Worm (Caenorhabditis elegans) whole organism, L1 larva: ENCODE results near the gene F37C12.21.

Source experiments
- C16A3.4 ChIP-seq: fragments of 150-350 bp; optimal IDR thresholded peaks from 2 replicates; lab custom pipeline; 2014; ENCODE audit warnings: missing biosample characterization, missing genetic modification characterization
- F16B12.6 ChIP-seq: fragments of 150-350 bp; optimal IDR thresholded peaks from 2 replicates; lab custom pipeline; 2014; ENCODE audit warnings: missing biosample characterization, missing genetic modification characterization
- Y116A8C.19 ChIP-seq: sonication (generic microtip); optimal IDR thresholded peaks from 2 replicates; lab custom pipeline; 2016; ENCODE audit warnings: missing compliant biosample characterization, missing genetic modification characterization, borderline replicate concordance
- aha-1 ChIP-seq: fragments of 150-350 bp; optimal IDR thresholded peaks from 2 replicates; lab custom pipeline; 2014; ENCODE audit warnings: missing biosample characterization, missing genetic modification characterization
- alr-1 ChIP-seq: fragments of 200-800 bp; sonication (Bioruptor generic); optimal IDR thresholded peaks from 2 replicates; lab custom pipeline; 2018; ENCODE audit warnings: borderline replicate concordance, mild to moderate bottlenecking, missing genetic modification characterization, missing compliant biosample characterization
- ama-1 ChIP-seq: fragments of 150-350 bp; optimal IDR thresholded peaks from 2 replicates; lab custom pipeline; 2014
- blmp-1 ChIP-seq: fragments of 150-350 bp; optimal IDR thresholded peaks from 2 replicates; lab custom pipeline; 2014; ENCODE audit warnings: missing biosample characterization, missing genetic modification characterization
- ceh-88 ChIP-seq: fragments of 200-800 bp; sonication (Bioruptor generic); IDR thresholded peaks from 2 replicates; pipeline ENCODE4 v1.3.6; 2022; ENCODE audit warnings: missing genetic modification characterization, missing compliant biosample characterization
- ces-1 ChIP-seq: fragments of 150-350 bp; optimal IDR thresholded peaks from 2 replicates; lab custom pipeline; 2014; ENCODE audit warnings: missing biosample characterization, missing genetic modification reagents, missing genetic modification characterization
- efl-3 ChIP-seq: fragments of 200-800 bp; sonication (Bioruptor generic); optimal IDR thresholded peaks from 2 replicates; lab custom pipeline; 2018; ENCODE audit warnings: mild to moderate bottlenecking, missing genetic modification characterization, missing compliant biosample characterization
- egl-27 ChIP-seq, 2 experiments: fragments of 150-350 bp in 1 of 2; sonication (generic microtip); optimal IDR thresholded peaks; 3 replicates each; lab custom pipeline; 2017 to 2018; ENCODE audit warnings: missing biosample characterization in 2 of 2, missing genetic modification characterization in 2 of 2, missing genetic modification reagents in 2 of 2
- elt-2 ChIP-seq: sonication (generic microtip); optimal IDR thresholded peaks from 2 replicates; lab custom pipeline; 2016; ENCODE audit warnings: missing genetic modification characterization, mild to moderate bottlenecking, inconsistent platforms, missing compliant biosample characterization, missing genetic modification reagents
- elt-3 ChIP-seq, 6 experiments: fragments of 150-350 bp in 1 of 6; sonication (generic microtip); optimal IDR thresholded peaks; 2 replicates each; lab custom pipeline; 2017 to 2018; ENCODE audit warnings: missing biosample characterization in 6 of 6, missing genetic modification characterization in 6 of 6, inconsistent platforms in 1 of 6
- ets-5 ChIP-seq: fragments of 200-800 bp; sonication (Bioruptor generic); IDR thresholded peaks from 2 replicates; pipeline ENCODE4 v1.3.6; 2022; ENCODE audit warnings: missing genetic modification characterization, missing compliant biosample characterization
- fkh-10 ChIP-seq: sonication (generic microtip); optimal IDR thresholded peaks from 2 replicates; lab custom pipeline; 2017; ENCODE audit warnings: missing biosample characterization, missing genetic modification reagents, missing genetic modification characterization
- fkh-4 ChIP-seq: sonication (generic microtip); optimal IDR thresholded peaks from 2 replicates; lab custom pipeline; 2016; ENCODE audit warnings: missing compliant biosample characterization, missing genetic modification characterization, borderline replicate concordance
- fkh-8 ChIP-seq: sonication (generic microtip); optimal IDR thresholded peaks from 2 replicates; lab custom pipeline; 2016; ENCODE audit warnings: mild to moderate bottlenecking, missing genetic modification characterization, missing compliant biosample characterization
- fos-1 ChIP-seq: fragments of 150-350 bp; optimal IDR thresholded peaks from 2 replicates; lab custom pipeline; 2014; ENCODE audit warnings: missing biosample characterization, missing genetic modification characterization
- hlh-4 ChIP-seq: sonication (generic microtip); optimal IDR thresholded peaks from 2 replicates; lab custom pipeline; 2016; ENCODE audit warnings: mild to moderate bottlenecking, missing genetic modification characterization, missing compliant biosample characterization
- hpl-2 ChIP-seq: fragments of 150-350 bp; optimal IDR thresholded peaks from 2 replicates; lab custom pipeline; 2014; ENCODE audit warnings: missing biosample characterization, missing genetic modification reagents, missing genetic modification characterization
- lin-13 ChIP-seq: fragments of 150-350 bp; optimal IDR thresholded peaks from 2 replicates; lab custom pipeline; 2014; ENCODE audit warnings: missing biosample characterization, missing genetic modification reagents, missing genetic modification characterization
- lin-14 ChIP-seq: fragments of 200-800 bp; sonication (Bioruptor generic); optimal IDR thresholded peaks from 2 replicates; lab custom pipeline; 2018; ENCODE audit warnings: mild to moderate bottlenecking, missing genetic modification characterization, moderate library complexity, missing compliant biosample characterization
- lin-15B ChIP-seq: fragments of 150-350 bp; sonication (generic microtip); optimal IDR thresholded peaks from 3 replicates; lab custom pipeline; 2014; ENCODE audit warnings: missing biosample characterization, missing genetic modification characterization
- lin-35 ChIP-seq, 2 experiments: fragments of 150-350 bp; optimal IDR thresholded peaks; 2 replicates each; lab custom pipeline; 2014; ENCODE audit warnings: missing biosample characterization in 2 of 2, missing genetic modification characterization in 2 of 2, missing genetic modification reagents in 2 of 2
- lir-3 ChIP-seq: sonication (generic microtip); optimal IDR thresholded peaks from 2 replicates; lab custom pipeline; 2016; ENCODE audit warnings: mild to moderate bottlenecking, missing genetic modification characterization, moderate library complexity, missing compliant biosample characterization; ENCODE audit not compliant: poor library complexity
- lsy-2 ChIP-seq, 2 experiments: fragments of 150-350 bp; optimal IDR thresholded peaks; 2 replicates each; lab custom pipeline; 2014; ENCODE audit warnings: missing biosample characterization in 2 of 2, missing genetic modification characterization in 2 of 2
- mab-9 ChIP-seq: fragments of 200-800 bp; sonication (Bioruptor generic); IDR thresholded peaks from 2 replicates; pipeline ENCODE4 v1.3.6; 2022; ENCODE audit warnings: missing genetic modification reagents, missing genetic modification characterization, missing compliant biosample characterization
- mef-2 ChIP-seq: fragments of 150-350 bp; optimal IDR thresholded peaks from 2 replicates; lab custom pipeline; 2014; ENCODE audit warnings: missing biosample characterization, missing genetic modification characterization
- nhr-11 ChIP-seq: fragments of 150-350 bp; optimal IDR thresholded peaks from 2 replicates; lab custom pipeline; 2014; ENCODE audit warnings: missing biosample characterization, missing genetic modification characterization
- nhr-19 ChIP-seq: fragments of 200-800 bp; sonication (Bioruptor generic); conservative IDR thresholded peaks from 2 replicates; pipeline ENCODE4 v1.3.6; 2022; ENCODE audit warnings: missing genetic modification characterization, missing compliant biosample characterization
- nhr-20 ChIP-seq: sonication (generic microtip); optimal IDR thresholded peaks from 2 replicates; lab custom pipeline; 2016; ENCODE audit warnings: mild to moderate bottlenecking, missing genetic modification characterization, missing compliant biosample characterization
- nhr-237 ChIP-seq: fragments of 150-350 bp; optimal IDR thresholded peaks from 2 replicates; lab custom pipeline; 2014; ENCODE audit warnings: missing biosample characterization, missing genetic modification characterization
- nhr-28 ChIP-seq: fragments of 150-350 bp; optimal IDR thresholded peaks from 2 replicates; lab custom pipeline; 2014; ENCODE audit warnings: missing biosample characterization, missing genetic modification characterization
- nhr-47 ChIP-seq: sonication (generic microtip); optimal IDR thresholded peaks from 2 replicates; lab custom pipeline; 2016; ENCODE audit warnings: mild to moderate bottlenecking, missing genetic modification characterization, moderate library complexity, missing compliant biosample characterization
- nhr-71 ChIP-seq: sonication (generic microtip); optimal IDR thresholded peaks from 2 replicates; lab custom pipeline; 2016; ENCODE audit warnings: mild to moderate bottlenecking, missing genetic modification characterization, moderate library complexity, missing compliant biosample characterization
- nhr-84 ChIP-seq: sonication (generic microtip); optimal IDR thresholded peaks from 2 replicates; lab custom pipeline; 2017; ENCODE audit warnings: missing biosample characterization, missing genetic modification characterization
- nhr-90 ChIP-seq: sonication (generic microtip); optimal IDR thresholded peaks from 2 replicates; lab custom pipeline; 2016; ENCODE audit warnings: mild to moderate bottlenecking, missing genetic modification characterization, missing compliant biosample characterization; ENCODE audit not compliant: poor library complexity
- pax-3 ChIP-seq: fragments of 200-800 bp; sonication (Bioruptor generic); optimal IDR thresholded peaks from 2 replicates; lab custom pipeline; 2018; ENCODE audit warnings: mild to moderate bottlenecking, missing genetic modification characterization, moderate library complexity, missing compliant biosample characterization
- pqm-1 ChIP-seq: sonication (generic microtip); optimal IDR thresholded peaks from 3 replicates; lab custom pipeline; 2017; ENCODE audit warnings: missing biosample characterization, missing genetic modification characterization
- rnt-1 ChIP-seq: sonication (generic microtip); optimal IDR thresholded peaks from 2 replicates; lab custom pipeline; 2016; ENCODE audit warnings: mild to moderate bottlenecking, missing genetic modification characterization, moderate library complexity, missing compliant biosample characterization
- skn-1 ChIP-seq: fragments of 150-350 bp; optimal IDR thresholded peaks from 2 replicates; lab custom pipeline; 2014; ENCODE audit warnings: missing biosample characterization, missing genetic modification characterization
- sptf-1 ChIP-seq: fragments of 150-350 bp; optimal IDR thresholded peaks from 2 replicates; lab custom pipeline; 2014; ENCODE audit warnings: missing biosample characterization, missing genetic modification characterization
- sup-37 ChIP-seq: fragments of 200-800 bp; sonication (Bioruptor generic); optimal IDR thresholded peaks from 2 replicates; lab custom pipeline; 2018; ENCODE audit warnings: mild to moderate bottlenecking, missing genetic modification characterization, missing compliant biosample characterization
- unc-130 ChIP-seq: fragments of 150-350 bp; optimal IDR thresholded peaks from 2 replicates; lab custom pipeline; 2017; ENCODE audit warnings: missing biosample characterization, missing genetic modification characterization, inconsistent platforms
- unc-62 ChIP-seq: fragments of 150-350 bp; optimal IDR thresholded peaks from 2 replicates; lab custom pipeline; 2014; ENCODE audit warnings: missing biosample characterization, missing genetic modification reagents, missing genetic modification characterization
- unc-86 ChIP-seq: sonication (generic microtip); optimal IDR thresholded peaks from 2 replicates; lab custom pipeline; 2016; ENCODE audit warnings: missing genetic modification characterization, missing compliant biosample characterization
- vab-15 ChIP-seq: sonication (generic microtip); optimal IDR thresholded peaks from 2 replicates; lab custom pipeline; 2017; ENCODE audit warnings: missing genotype, mild to moderate bottlenecking, missing genetic modification characterization, missing compliant biosample characterization
- zag-1 ChIP-seq: fragments of 150-350 bp; optimal IDR thresholded peaks from 2 replicates; lab custom pipeline; 2014; ENCODE audit warnings: missing biosample characterization, missing genetic modification characterization
- zip-4 ChIP-seq: fragments of 200-800 bp; sonication (Bioruptor generic); optimal IDR thresholded peaks from 2 replicates; lab custom pipeline; 2018; ENCODE audit warnings: mild to moderate bottlenecking, missing genetic modification characterization, moderate library complexity, missing compliant biosample characterization
- ztf-11 ChIP-seq, 2 experiments: sonication (generic microtip); optimal IDR thresholded peaks; 2 replicates each; lab custom pipeline; 2016 to 2017; ENCODE audit warnings: missing genetic modification characterization in 2 of 2, missing biosample characterization in 1 of 2, missing compliant biosample characterization in 1 of 2
- ztf-4 ChIP-seq: fragments of 150-350 bp; optimal IDR thresholded peaks from 2 replicates; lab custom pipeline; 2014; ENCODE audit warnings: missing biosample characterization, missing genetic modification characterization

F37C12.21 gene

DNA sequence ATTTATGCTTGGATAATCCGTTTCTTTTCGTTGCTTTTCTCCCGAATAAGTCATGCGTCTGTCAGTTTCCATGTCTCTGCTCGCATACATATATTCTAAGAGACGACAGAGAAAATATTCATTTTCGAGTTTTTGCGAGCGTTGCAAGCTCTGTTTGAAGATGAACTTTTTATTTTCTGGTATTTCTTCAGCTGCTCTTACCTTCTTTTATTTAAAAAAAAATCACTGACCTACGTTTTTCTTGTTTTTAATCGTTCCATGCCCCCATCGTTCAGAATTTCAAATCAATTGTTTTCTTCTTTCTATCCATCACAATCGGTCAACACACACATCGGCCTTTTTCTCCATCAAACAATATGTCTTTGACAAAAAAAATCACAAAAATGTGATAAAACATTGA, 22.3 kb downstream of the F37C12.21 start:
- no peak for TF ChIP-seq lin-35 (GFP tag; optimal IDR thresholded peaks at IDR 0.05; lab: Kevin White, UChicago)
- no peak for TF ChIP-seq sup-37 (GFP tag; lab: Kevin White, UChicago)
- TF ChIP-seq ztf-11 (tag; optimal IDR thresholded peaks at IDR 0.05; lab: Kevin White, UChicago) = no peak
- no peak for TF ChIP-seq hpl-2 (GFP tag; lab: Kevin White, UChicago)
- TF ChIP-seq ama-1 = no peak
- peak; percentile 0 for TF ChIP-seq lin-14
- no peak for TF ChIP-seq unc-62 (GFP tag; lab: Kevin White, UChicago)
- TF ChIP-seq, all 84 proteins: peak for 1

DNA sequence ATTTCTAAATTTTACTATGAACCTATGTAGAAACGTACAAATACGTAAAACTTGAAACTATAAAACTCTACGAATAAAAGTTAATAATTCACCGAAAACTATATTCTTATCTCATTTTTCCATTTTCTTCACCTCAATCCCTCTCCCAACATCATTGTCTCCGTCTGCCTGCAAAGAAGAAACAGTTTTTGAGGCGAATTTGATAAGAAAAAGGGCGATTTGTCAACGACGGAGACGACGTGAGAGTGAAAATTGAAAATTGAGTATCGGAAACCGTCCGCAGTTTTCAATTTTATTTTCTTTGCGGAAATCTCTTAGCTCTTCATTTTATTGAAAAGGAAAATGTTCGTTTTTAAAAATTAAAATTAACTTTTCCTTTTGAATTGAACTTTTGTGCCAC, 23.9 kb downstream of the F37C12.21 start:
- TF ChIP-seq zip-4 (no peak), nhr-47 (tag; lab: Kevin White, UChicago) (no peak), ces-1 (GFP tag; lab: Kevin White, UChicago) (no peak), nhr-20 (peak; percentile 2), nhr-11 (no peak), F16B12.6 (tag; lab: Kevin White, UChicago) (no peak), alr-1 (tag; lab: Kevin White, UChicago) (no peak), nhr-84 (tag; lab: Kevin White, UChicago) (no peak), elt-3 (tag; optimal IDR thresholded peaks at IDR 0.05; lab: Kevin White, UChicago) (peak in 1 of 6 experiments; percentile 28), nhr-90 (tag; lab: Kevin White, UChicago) (no peak), lin-35 (GFP tag; optimal IDR thresholded peaks at IDR 0.05; lab: Kevin White, UChicago) (peak in 1 of 2 experiments; percentile 14), zag-1 (tag; lab: Kevin White, UChicago) (no peak), ets-5 (no peak), egl-27 (tag; optimal IDR thresholded peaks at IDR 0.05; lab: Kevin White, UChicago) (no peak), hlh-4 (tag; lab: Kevin White, UChicago) (no peak), nhr-71 (tag; lab: Kevin White, UChicago) (no peak), lir-3 (no peak), pax-3 (tag; lab: Kevin White, UChicago) (no peak), lin-14 (peak; percentile 46), lin-15B (tag; lab: Kevin White, UChicago) (no peak), unc-130 (tag; lab: Kevin White, UChicago) (no peak), ama-1 (no peak), fos-1 (no peak), mef-2 (tag; lab: Kevin White, UChicago) (no peak), nhr-19 (GFP tag; lab: Robert Waterston, UW) (0 out of 2 replicates have a peak, but pooled peaks have one; percentile 9), fkh-10 (GFP tag; lab: Kevin White, UChicago) (no peak), efl-3 (no peak), lin-13 (GFP tag; lab: Kevin White, UChicago) (no peak), fkh-4 (tag; lab: Kevin White, UChicago) (no peak), pqm-1 (tag; lab: Kevin White, UChicago) (no peak), unc-86 (no peak), lsy-2 (tag; optimal IDR thresholded peaks at IDR 0.05; lab: Kevin White, UChicago) (no peak), rnt-1 (tag; lab: Kevin White, UChicago) (no peak), mab-9 (GFP tag; lab: Robert Waterston, UW) (no peak), vab-15 (tag; lab: Kevin White, UChicago) (no peak), nhr-28 (tag; lab: Kevin White, UChicago) (no peak), sptf-1 (no peak), blmp-1 (tag; lab: Kevin White, UChicago) (peak; percentile 94), fkh-8 (no peak), nhr-237 (tag; lab: Kevin White, UChicago) (no peak), unc-62 (GFP tag; lab: Kevin White, UChicago) (no peak), skn-1 (tag; lab: Kevin White, UChicago) (no peak), Y116A8C.19 (tag; lab: Kevin White, UChicago) (no peak), elt-2 (peak; percentile 49), C16A3.4 (tag; lab: Kevin White, UChicago) (no peak), ztf-4 (tag; lab: Kevin White, UChicago) (no peak), aha-1 (no peak), ceh-88 (no peak)
